Worm (Caenorhabditis elegans): ENCODE measurements around the gene F07B7.12.

DNA sequence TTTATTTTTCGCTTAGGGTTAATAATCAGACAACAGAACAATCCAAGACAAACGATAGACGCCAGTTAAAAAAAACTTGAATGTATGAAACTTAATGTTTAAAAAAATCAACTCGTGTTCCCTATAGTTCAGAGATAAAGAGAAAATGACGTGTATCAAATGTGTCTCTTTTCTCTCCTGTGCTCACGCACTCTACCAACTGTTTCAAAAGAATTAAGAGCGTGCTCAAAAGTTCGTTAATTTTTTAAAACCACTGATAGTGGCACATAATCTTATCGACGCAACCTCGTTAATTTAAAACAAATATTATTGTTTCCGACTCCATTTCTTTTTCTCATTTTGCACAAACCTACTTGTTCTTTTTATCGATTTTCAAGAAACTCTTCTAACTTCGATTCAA, 43.8 kb upstream of the F07B7.12 start:
- TF ChIP-seq nhr-76 (tag; optimal IDR thresholded peaks at IDR 0.05), result no peak
- no peak for TF ChIP-seq unc-39 (tag; optimal IDR thresholded peaks at IDR 0.05)
- no peak for TF ChIP-seq pha-4 (tag; optimal IDR thresholded peaks at IDR 0.05)
